Worm (Caenorhabditis elegans): ENCODE measurements around the gene srg-57.
A peak's percentile ranks its signal among the peaks of the same experiment; 100 is the strongest.

DNA sequence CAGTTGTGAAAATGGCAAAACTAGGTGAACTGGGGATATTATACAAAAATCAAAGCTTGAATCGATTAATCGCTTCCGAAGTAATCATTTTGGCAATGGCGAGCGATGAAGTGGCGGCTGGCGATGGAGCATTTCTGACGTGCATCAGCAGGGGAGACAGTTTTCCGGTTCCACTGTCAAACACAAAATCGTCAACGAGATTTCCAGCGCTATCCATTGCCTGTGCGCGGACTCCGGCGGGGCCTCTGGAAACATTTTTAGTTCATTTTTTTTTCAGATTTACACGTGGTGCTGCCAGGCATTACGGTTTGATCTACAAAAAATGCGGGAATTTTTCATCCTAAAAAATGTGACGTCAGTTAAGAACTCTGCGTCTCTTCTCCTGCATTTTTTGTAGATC is 45.7 kb downstream of the srg-57 start:
- TF ChIP-seq madf-6 (GFP tag; IDR thresholded peaks at IDR 0.05), result no peak
- no peak for TF ChIP-seq F57C9.4 (tag; optimal IDR thresholded peaks at IDR 0.05)
- no peak for TF ChIP-seq pha-4 (tag; optimal IDR thresholded peaks at IDR 0.05)
- no peak for TF ChIP-seq let-526 (GFP tag; IDR thresholded peaks at IDR 0.05)
- TF ChIP-seq lin-35 (GFP tag; optimal IDR thresholded peaks at IDR 0.05), result no peak
- TF ChIP-seq egl-18 (GFP tag; IDR thresholded peaks at IDR 0.05), result no peak
- TF ChIP-seq nhr-27 (tag; optimal IDR thresholded peaks at IDR 0.05), result no peak
- no peak for TF ChIP-seq aptf-2 (GFP tag; conservative IDR thresholded peaks at IDR 0.05)
- no peak for TF ChIP-seq lsl-1 (GFP tag; optimal IDR thresholded peaks at IDR 0.05)
- 0 out of 2 replicates have a peak, but pooled peaks have one; percentile 14 for TF ChIP-seq C06A6.2 (GFP tag; conservative IDR thresholded peaks at IDR 0.05)
- no peak for TF ChIP-seq attf-5 (GFP tag; optimal IDR thresholded peaks at IDR 0.05)
- TF ChIP-seq let-607 (tag; optimal IDR thresholded peaks at IDR 0.05), result no peak

All from whole organism, young adult.